Fruit fly (Drosophila melanogaster): Measurements from ENCODE around the gene Ccp84Ae.
A peak's percentile ranks its signal among the peaks of the same experiment; 100 is the strongest.

The Ccp84Ae gene

DNA sequence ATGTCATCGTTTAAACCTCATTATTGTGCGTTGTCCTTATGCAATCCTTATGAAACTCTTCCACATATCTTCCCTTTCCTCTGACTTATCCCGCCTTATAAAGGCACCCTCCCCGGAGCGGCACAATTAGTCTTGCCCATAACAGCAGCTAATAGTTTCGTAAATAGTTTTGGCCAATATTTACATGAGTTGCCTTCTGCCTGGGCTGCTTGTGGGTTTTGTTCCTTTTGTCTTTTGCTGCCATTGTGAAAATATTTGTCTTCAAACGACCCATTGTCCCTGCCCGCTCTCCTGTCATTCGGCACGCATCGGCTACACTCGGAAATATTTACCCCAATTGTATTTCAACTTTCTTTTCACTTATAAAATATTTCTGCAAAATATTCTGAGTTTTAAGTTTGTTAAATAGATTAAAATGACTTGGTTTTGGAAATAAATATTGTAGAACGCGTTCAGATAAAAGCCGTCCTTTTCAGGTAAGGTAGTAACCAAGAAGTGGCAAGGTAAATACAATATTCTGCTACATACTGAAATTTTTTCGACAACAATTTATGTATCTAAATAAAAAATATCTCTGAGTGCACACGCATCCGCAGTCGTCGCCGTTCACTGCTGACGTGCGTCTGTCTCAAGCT is 32.1 kb upstream of the Ccp84Ae start (continued):
- no peak for TF ChIP-seq CG8944 (GFP tag; optimal IDR thresholded peaks at IDR 0.05)
- TF ChIP-seq sens-2 (GFP tag; IDR thresholded peaks at IDR 0.05) = no peak
- no peak for TF ChIP-seq CG32532 (GFP tag; IDR thresholded peaks at IDR 0.05)
- no peak for TF ChIP-seq Rfx (GFP tag; IDR thresholded peaks at IDR 0.05)
- no peak for TF ChIP-seq CG7928 (GFP tag; optimal IDR thresholded peaks at IDR 0.05)
- no peak; the same call in none of the 2 replicates for TF ChIP-seq CG4404 (GFP tag; IDR thresholded peaks at IDR 0.05)
- TF ChIP-seq Side (GFP tag; optimal IDR thresholded peaks at IDR 0.05) = no peak
- TF ChIP-seq CG1602 (GFP tag; optimal IDR thresholded peaks at IDR 0.05) = no peak
- no peak for TF ChIP-seq CG16863 (GFP tag; optimal IDR thresholded peaks at IDR 0.05)
- peak; percentile 63 for TF ChIP-seq CG14710 (tag; optimal IDR thresholded peaks at IDR 0.05)
- no peak for TF ChIP-seq CG4282 (GFP tag; optimal IDR thresholded peaks at IDR 0.05)
- TF ChIP-seq CG3847 (GFP tag; IDR thresholded peaks at IDR 0.05) = no peak
- TF ChIP-seq CG15011 (GFP tag; optimal IDR thresholded peaks at IDR 0.05) = peak; percentile 20
- no peak for TF ChIP-seq HLH4C (GFP tag; IDR thresholded peaks at IDR 0.05; ENCODE audit: partially characterized antibody)
- TF ChIP-seq CG12299 (tag; optimal IDR thresholded peaks at IDR 0.05) = no peak
- TF ChIP-seq CG10959 (GFP tag; IDR thresholded peaks at IDR 0.05) = 0 out of 2 replicates have a peak, but pooled peaks have one; percentile 26
- no peak for TF ChIP-seq CG18619 (GFP tag; optimal IDR thresholded peaks at IDR 0.05)
- no peak for TF ChIP-seq Six4 (GFP tag; optimal IDR thresholded peaks at IDR 0.05)
- TF ChIP-seq Camta (GFP tag; optimal IDR thresholded peaks at IDR 0.05) = peak; percentile 25
- TF ChIP-seq BEAF-32 (GFP tag; optimal IDR thresholded peaks at IDR 0.05) = no peak
- TF ChIP-seq CkIIα-i1 (GFP tag; IDR thresholded peaks at IDR 0.05) = no peak
- no peak for TF ChIP-seq crc (GFP tag; optimal IDR thresholded peaks at IDR 0.05)
- no peak for TF ChIP-seq croc (GFP tag; conservative IDR thresholded peaks at IDR 0.05)
- no peak for TF ChIP-seq pho (GFP tag; optimal IDR thresholded peaks at IDR 0.05)
- no peak for TF ChIP-seq nom (GFP tag; optimal IDR thresholded peaks at IDR 0.05)
- TF ChIP-seq luna (GFP tag; optimal IDR thresholded peaks at IDR 0.05) = no peak
- no peak for TF ChIP-seq al (GFP tag; IDR thresholded peaks at IDR 0.05)
- TF ChIP-seq CG17829 (tag; optimal IDR thresholded peaks at IDR 0.05) = peak; percentile 61
- peak; percentile 36 for TF ChIP-seq pum (GFP tag; optimal IDR thresholded peaks at IDR 0.05)
- no peak for TF ChIP-seq CG12942 (GFP tag; optimal IDR thresholded peaks at IDR 0.05)
- no peak for TF ChIP-seq CG33213 (GFP tag; optimal IDR thresholded peaks at IDR 0.05)
- TF ChIP-seq tin (GFP tag; optimal IDR thresholded peaks at IDR 0.05) = peak; percentile 26
- TF ChIP-seq Hsf (GFP tag; optimal IDR thresholded peaks at IDR 0.05) = peak; percentile 40
- no peak for TF ChIP-seq Dbx (GFP tag; IDR thresholded peaks at IDR 0.05)
- TF ChIP-seq Ets97D (GFP tag; optimal IDR thresholded peaks at IDR 0.05) = no peak
- peak; percentile 4 for TF ChIP-seq CG17385 (GFP tag; optimal IDR thresholded peaks at IDR 0.05)
- no peak for TF ChIP-seq Nf-YA (GFP tag; IDR thresholded peaks at IDR 0.05)
- TF ChIP-seq CG11247 (GFP tag; IDR thresholded peaks at IDR 0.05) = no peak
- no peak for TF ChIP-seq CG1792 (GFP tag; optimal IDR thresholded peaks at IDR 0.05)
- no peak for TF ChIP-seq ato (GFP tag; IDR thresholded peaks at IDR 0.05; ENCODE audit: partially characterized antibody)
- no peak for TF ChIP-seq twi (tag; optimal IDR thresholded peaks at IDR 0.05)
- TF ChIP-seq Mrtf (GFP tag; IDR thresholded peaks at IDR 0.05) = no peak
- TF ChIP-seq CG2129 (GFP tag; IDR thresholded peaks at IDR 0.05; ENCODE audit: partially characterized antibody) = no peak
- TF ChIP-seq ash1 (GFP tag; optimal IDR thresholded peaks at IDR 0.05) = no peak
- no peak for TF ChIP-seq CG11695 (GFP tag; IDR thresholded peaks at IDR 0.05)
- TF ChIP-seq CG4328 (GFP tag; optimal IDR thresholded peaks at IDR 0.05) = no peak
- TF ChIP-seq CG9437 (GFP tag; optimal IDR thresholded peaks at IDR 0.05) = peak; percentile 11
- TF ChIP-seq en (GFP tag; optimal IDR thresholded peaks at IDR 0.05) = no peak
- TF ChIP-seq tup (GFP tag; optimal IDR thresholded peaks at IDR 0.05) = no peak
- TF ChIP-seq Optix (GFP tag; IDR thresholded peaks at IDR 0.05) = no peak
- TF ChIP-seq Doc3 (GFP tag; IDR thresholded peaks at IDR 0.05; ENCODE audit: partially characterized antibody) = no peak
- TF ChIP-seq disco-r (GFP tag; optimal IDR thresholded peaks at IDR 0.05) = no peak
